Fruit fly (Drosophila melanogaster) whole organism, embryonic: Measurements from ENCODE around the gene hry.

Source experiments
- ATbp ChIP-seq: fragments of 200-800 bp; sonication (Bioruptor generic); optimal IDR thresholded peaks from 2 replicates; lab custom pipeline; 2017; ENCODE audit warnings: missing biosample characterization, mild to moderate bottlenecking, missing genetic modification characterization, missing genetic modification reagents
- CG15073 ChIP-seq: fragments of 200-800 bp; sonication (Bioruptor generic); optimal IDR thresholded peaks from 2 replicates; lab custom pipeline; 2016; ENCODE audit warnings: missing biosample characterization, missing genetic modification characterization
- CG18599 ChIP-seq: fragments of 200-800 bp; sonication (Bioruptor generic); optimal IDR thresholded peaks from 3 replicates; lab custom pipeline; 2017; ENCODE audit warnings: missing biosample characterization, missing genetic modification characterization, mild to moderate bottlenecking, moderate library complexity, missing genetic modification reagents
- CG34376 ChIP-seq: fragments of 200-800 bp; sonication (Bioruptor generic); optimal IDR thresholded peaks from 2 replicates; lab custom pipeline; 2018; ENCODE audit warnings: missing biosample characterization, mild to moderate bottlenecking, missing genetic modification characterization
- CG3995 ChIP-seq: fragments of 200-800 bp; sonication (Bioruptor generic); optimal IDR thresholded peaks from 3 replicates; lab custom pipeline; 2016; ENCODE audit warnings: missing biosample characterization, missing genetic modification characterization
- CG6683 ChIP-seq: fragments of 200-800 bp; sonication (Bioruptor generic); optimal IDR thresholded peaks from 2 replicates; lab custom pipeline; 2017; ENCODE audit warnings: missing biosample characterization, mild to moderate bottlenecking, missing genetic modification characterization, missing genetic modification reagents
- CrebB ChIP-seq: fragments of 200-800 bp; sonication (Bioruptor generic); optimal IDR thresholded peaks from 3 replicates; lab custom pipeline; 2018; ENCODE audit warnings: missing biosample characterization, mild to moderate bottlenecking, missing genetic modification characterization
- Mad ChIP-seq: fragments of 200-800 bp; sonication (Bioruptor generic); optimal IDR thresholded peaks from 2 replicates; lab custom pipeline; 2016; ENCODE audit warnings: missing biosample characterization, missing genetic modification characterization
- Sin3A ChIP-seq: fragments of >200 bp; optimal IDR thresholded peaks from 2 replicates; lab custom pipeline; 2018
- Sox102F ChIP-seq: fragments of 200-800 bp; sonication (Bioruptor generic); optimal IDR thresholded peaks from 2 replicates; lab custom pipeline; 2018; ENCODE audit warnings: missing biosample characterization, mild to moderate bottlenecking, missing genetic modification characterization, moderate library complexity
- ro ChIP-seq: fragments of 200-800 bp; sonication (Bioruptor generic); IDR thresholded peaks from 2 replicates; pipeline ENCODE4 v1.3.6; 2022; ENCODE audit warnings: missing biosample characterization, missing genetic modification characterization
- tio ChIP-seq: fragments of 200-800 bp; sonication (Bioruptor generic); optimal IDR thresholded peaks from 2 replicates; lab custom pipeline; 2017; ENCODE audit warnings: missing biosample characterization, missing genetic modification characterization, inconsistent platforms
- tx ChIP-seq: fragments of 200-800 bp; sonication (Bioruptor generic); optimal IDR thresholded peaks from 2 replicates; lab custom pipeline; 2016; ENCODE audit warnings: missing biosample characterization, missing genetic modification characterization
- wor ChIP-seq: fragments of 200-800 bp; sonication (Bioruptor generic); IDR thresholded peaks from 2 replicates; pipeline ENCODE4 v1.3.6; 2022; ENCODE audit warnings: missing biosample characterization, missing genetic modification characterization

dm6 chr3L:8660800-8661199, 14.8 kb upstream of the hry start:
- TF ChIP-seq CG18599 (GFP tag; lab: Kevin White, UChicago) = no peak
- TF ChIP-seq tio = no peak
- TF ChIP-seq CG15073 = no peak
- TF ChIP-seq wor (GFP tag; lab: Robert Waterston, UW) = no peak
- TF ChIP-seq CG6683 = no peak
- TF ChIP-seq ATbp (GFP tag; lab: Kevin White, UChicago) = no peak
- no peak for TF ChIP-seq CG3995 (GFP tag; lab: Kevin White, UChicago)
- no peak for TF ChIP-seq ro
- no peak for TF ChIP-seq Mad (GFP tag; lab: Kevin White, UChicago)
- TF ChIP-seq CrebB (tag; lab: Kevin White, UChicago) = no peak
- no peak for TF ChIP-seq Sin3A
- TF ChIP-seq Sox102F (GFP tag; lab: Kevin White, UChicago) = no peak
- TF ChIP-seq tx (GFP tag; lab: Kevin White, UChicago) = no peak
- TF ChIP-seq CG34376 = no peak
